Fruit fly (Drosophila melanogaster): ENCODE measurements around the gene CG7091.

Gene CG7091

dm6 chr3R:12981334-12982166 lies 3.8 kb downstream of the CG7091 start (continued):
- TF ChIP-seq br (optimal IDR thresholded peaks at IDR 0.05) (no peak), Bgb (GFP tag; IDR thresholded peaks at IDR 0.05; ENCODE audit: partially characterized antibody) (no peak), ap (GFP tag; IDR thresholded peaks at IDR 0.05) (no peak), lov (optimal IDR thresholded peaks at IDR 0.05) (no peak), lov (GFP tag; IDR thresholded peaks at IDR 0.05) (0 out of 3 replicates have a peak, but pooled peaks have one; percentile 7), CG2116 (GFP tag; optimal IDR thresholded peaks at IDR 0.05) (no peak), Ssrp (tag; optimal IDR thresholded peaks at IDR 0.05) (peak; percentile 50), CG10147 (GFP tag; optimal IDR thresholded peaks at IDR 0.05) (no peak), CkIIα-i1 (GFP tag; IDR thresholded peaks at IDR 0.05) (no peak), CG13123 (GFP tag; optimal IDR thresholded peaks at IDR 0.05) (no peak), pnt (GFP tag; optimal IDR thresholded peaks at IDR 0.05) (no peak), ham (GFP tag; IDR thresholded peaks at IDR 0.05) (no peak), CG11560 (tag; IDR thresholded peaks at IDR 0.05) (no peak), Lim3 (GFP tag; IDR thresholded peaks at IDR 0.05) (no peak), jigr1 (GFP tag; IDR thresholded peaks at IDR 0.05) (no peak), CG12744 (GFP tag; optimal IDR thresholded peaks at IDR 0.05) (peak; percentile 34), Nf-YA (GFP tag; IDR thresholded peaks at IDR 0.05) (no peak), CG10321 (GFP tag; IDR thresholded peaks at IDR 0.05) (no peak; the same call in 1 of the 2 replicates), CG17359 (tag; optimal IDR thresholded peaks at IDR 0.05) (peak; percentile 75), sisA (GFP tag; IDR thresholded peaks at IDR 0.05) (peak; percentile 57), CG12236 (GFP tag; optimal IDR thresholded peaks at IDR 0.05) (no peak), CG4424 (GFP tag; optimal IDR thresholded peaks at IDR 0.05) (peak; percentile 56), gt (GFP tag; IDR thresholded peaks at IDR 0.05) (no peak), Jarid2 (GFP tag; optimal IDR thresholded peaks at IDR 0.05) (peak; percentile 50), Aef1 (GFP tag; IDR thresholded peaks at IDR 0.05) (peak; percentile 55; the same call in 2 of the 3 replicates), CG17361 (GFP tag; IDR thresholded peaks at IDR 0.05) (peak; percentile 73), p53 (GFP tag; optimal IDR thresholded peaks at IDR 0.05) (peak; percentile 12), Dip3 (GFP tag; optimal IDR thresholded peaks at IDR 0.05) (no peak), Pdp1 (GFP tag; optimal IDR thresholded peaks at IDR 0.05) (peak; percentile 38 to 44), CG12219 (GFP tag; optimal IDR thresholded peaks at IDR 0.05) (peak; percentile 57), al (GFP tag; IDR thresholded peaks at IDR 0.05) (0 out of 2 replicates have a peak, but pooled peaks have one; percentile 27), CG4404 (GFP tag; IDR thresholded peaks at IDR 0.05) (no peak), sc (optimal IDR thresholded peaks at IDR 0.05) (no peak), sc (GFP tag; optimal IDR thresholded peaks at IDR 0.05) (no peak), C15 (GFP tag; IDR thresholded peaks at IDR 0.05) (no peak), emc (GFP tag; optimal IDR thresholded peaks at IDR 0.05) (no peak), zfh2 (GFP tag; optimal IDR thresholded peaks at IDR 0.05) (no peak), Mad (GFP tag; optimal IDR thresholded peaks at IDR 0.05) (peak; percentile 19), Ptx1 (GFP tag; IDR thresholded peaks at IDR 0.05) (peak; percentile 76), row (GFP tag; IDR thresholded peaks at IDR 0.05) (peak; percentile 60; the same call in 2 of the 3 replicates), Six4 (GFP tag; optimal IDR thresholded peaks at IDR 0.05) (peak; percentile 43), aop (GFP tag; IDR thresholded peaks at IDR 0.05) (no peak), CG7987 (GFP tag; optimal IDR thresholded peaks at IDR 0.05) (no peak), Dad (GFP tag; optimal IDR thresholded peaks at IDR 0.05) (no peak), CG1024 (GFP tag; IDR thresholded peaks at IDR 0.05) (0 out of 2 replicates have a peak, but pooled peaks have one; percentile 17), cwo (GFP tag; optimal IDR thresholded peaks at IDR 0.05) (peak; percentile 68), danr (GFP tag; IDR thresholded peaks at IDR 0.05) (peak; percentile 54), onecut (GFP tag; IDR thresholded peaks at IDR 0.05) (peak; percentile 86), CG8478 (optimal IDR thresholded peaks at IDR 0.05) (no peak), MBD-R2 (GFP tag; IDR thresholded peaks at IDR 0.05) (no peak; the same call in 1 of the 2 replicates), CG14441 (GFP tag; IDR thresholded peaks at IDR 0.05) (peak; percentile 50), dmrt99B (tag; optimal IDR thresholded peaks at IDR 0.05) (peak; percentile 78)
